Worm (Caenorhabditis elegans) whole organism, mixed stage, embryonic: Measurements from ENCODE around the gene apd-3.

Source experiments
- M03D4.4 ChIP-seq: sonication (generic microtip); optimal IDR thresholded peaks from 2 replicates; lab custom pipeline; 2017; ENCODE audit warnings: mild to moderate bottlenecking, missing genetic modification characterization, missing compliant biosample characterization
- bed-3 ChIP-seq: fragments of 200-800 bp; sonication (Bioruptor generic); optimal IDR thresholded peaks from 3 replicates; lab custom pipeline; 2018; ENCODE audit warnings: mild to moderate bottlenecking, missing genetic modification characterization, moderate library complexity, missing compliant biosample characterization
- blmp-1 ChIP-seq: fragments of 150-350 bp; optimal IDR thresholded peaks from 2 replicates; lab custom pipeline; 2014; ENCODE audit warnings: missing biosample characterization, missing genetic modification characterization
- ceh-39 ChIP-seq: fragments of 150-350 bp; optimal IDR thresholded peaks from 2 replicates; lab custom pipeline; 2014; ENCODE audit warnings: missing biosample characterization, missing genetic modification characterization
- ceh-43 ChIP-seq: fragments of 200-800 bp; sonication (Bioruptor generic); optimal IDR thresholded peaks from 2 replicates; lab custom pipeline; 2018; ENCODE audit warnings: mild to moderate bottlenecking, missing genetic modification characterization, moderate library complexity, missing compliant biosample characterization
- ceh-83 ChIP-seq: fragments of 200-800 bp; sonication (Bioruptor generic); optimal IDR thresholded peaks from 2 replicates; lab custom pipeline; 2018; ENCODE audit warnings: mild to moderate bottlenecking, missing genetic modification characterization, missing compliant biosample characterization
- ces-1 ChIP-seq: fragments of 150-350 bp; optimal IDR thresholded peaks from 2 replicates; lab custom pipeline; 2014; ENCODE audit warnings: missing biosample characterization, missing genetic modification reagents, missing genetic modification characterization
- cnd-1 ChIP-seq: fragments of 200-800 bp; sonication (Bioruptor generic); optimal IDR thresholded peaks from 2 replicates; lab custom pipeline; 2018; ENCODE audit warnings: mild to moderate bottlenecking, missing genetic modification characterization, missing compliant biosample characterization
- drap-1 ChIP-seq: fragments of 200-800 bp; sonication (Bioruptor generic); optimal IDR thresholded peaks from 3 replicates; lab custom pipeline; 2018; ENCODE audit warnings: mild to moderate bottlenecking, missing genetic modification characterization, missing compliant biosample characterization
- elt-1 ChIP-seq: sonication (generic microtip); optimal IDR thresholded peaks from 2 replicates; lab custom pipeline; 2017; ENCODE audit warnings: missing genetic modification characterization, mild to moderate bottlenecking, missing compliant biosample characterization, antibody characterized with exemption, moderate library complexity, borderline replicate concordance; ENCODE audit not compliant: insufficient read depth
- elt-3 ChIP-seq: fragments of 150-350 bp; optimal IDR thresholded peaks from 2 replicates; lab custom pipeline; 2014; ENCODE audit warnings: missing biosample characterization, missing genetic modification characterization
- flh-1 ChIP-seq: fragments of 200-800 bp; sonication (Bioruptor generic); optimal IDR thresholded peaks from 2 replicates; lab custom pipeline; 2018; ENCODE audit warnings: mild to moderate bottlenecking, missing genetic modification characterization, moderate library complexity, missing compliant biosample characterization
- ham-2 ChIP-seq: fragments of 200-800 bp; sonication (Bioruptor generic); optimal IDR thresholded peaks from 2 replicates; lab custom pipeline; 2018; ENCODE audit warnings: mild to moderate bottlenecking, missing genetic modification characterization, missing compliant biosample characterization
- hlh-1 ChIP-seq: fragments of 150-350 bp; optimal IDR thresholded peaks from 2 replicates; lab custom pipeline; 2014; ENCODE audit warnings: missing biosample characterization, missing genetic modification reagents, missing genetic modification characterization
- lin-32 ChIP-seq: fragments of 200-800 bp; sonication (Bioruptor generic); optimal IDR thresholded peaks from 2 replicates; lab custom pipeline; 2018; ENCODE audit warnings: mild to moderate bottlenecking, missing genetic modification characterization, missing compliant biosample characterization
- mab-5 ChIP-seq: fragments of 150-350 bp; optimal IDR thresholded peaks from 2 replicates; lab custom pipeline; 2014; ENCODE audit warnings: missing biosample characterization, missing genetic modification characterization
- mep-1 ChIP-seq: fragments of 150-350 bp; optimal IDR thresholded peaks from 2 replicates; lab custom pipeline; 2017; ENCODE audit warnings: missing biosample characterization, missing genetic modification reagents, missing genetic modification characterization, inconsistent platforms
- mls-2 ChIP-seq: sonication (generic microtip); optimal IDR thresholded peaks from 2 replicates; lab custom pipeline; 2016; ENCODE audit warnings: mild to moderate bottlenecking, missing genetic modification characterization, moderate library complexity, missing compliant biosample characterization
- nhr-2 ChIP-seq: fragments of 150-350 bp; optimal IDR thresholded peaks from 2 replicates; lab custom pipeline; 2014; ENCODE audit warnings: missing biosample characterization, missing genetic modification characterization
- nhr-237 ChIP-seq: fragments of 150-350 bp; optimal IDR thresholded peaks from 2 replicates; lab custom pipeline; 2014; ENCODE audit warnings: missing biosample characterization, missing genetic modification characterization
- nhr-28 ChIP-seq: fragments of 150-350 bp; optimal IDR thresholded peaks from 2 replicates; lab custom pipeline; 2014; ENCODE audit warnings: missing biosample characterization, missing genetic modification characterization
- pha-4 ChIP-seq: fragments of 150-350 bp; optimal IDR thresholded peaks from 2 replicates; lab custom pipeline; 2018; ENCODE audit warnings: missing biosample characterization, missing genetic modification reagents, missing genetic modification characterization
- sem-2 ChIP-seq: fragments of 200-800 bp; sonication (Bioruptor generic); optimal IDR thresholded peaks from 2 replicates; lab custom pipeline; 2018; ENCODE audit warnings: mild to moderate bottlenecking, missing genetic modification characterization, missing compliant biosample characterization
- snpc-4 ChIP-seq: fragments of 150-350 bp; optimal IDR thresholded peaks from 2 replicates; lab custom pipeline; 2014; ENCODE audit warnings: missing biosample characterization, missing genetic modification characterization
- tbx-8 ChIP-seq: fragments of 200-800 bp; sonication (Bioruptor generic); optimal IDR thresholded peaks from 2 replicates; lab custom pipeline; 2018; ENCODE audit warnings: mild to moderate bottlenecking, missing genetic modification characterization, moderate library complexity, missing compliant biosample characterization
- unc-120 ChIP-seq: sonication (generic microtip); optimal IDR thresholded peaks from 2 replicates; lab custom pipeline; 2017; ENCODE audit warnings: missing genetic modification characterization, missing compliant biosample characterization; ENCODE audit not compliant: poor library complexity, severe bottlenecking
- unc-39 ChIP-seq: fragments of 150-350 bp; optimal IDR thresholded peaks from 2 replicates; lab custom pipeline; 2014; ENCODE audit warnings: missing biosample characterization, missing genetic modification characterization
- unc-62 ChIP-seq: fragments of 150-350 bp; optimal IDR thresholded peaks from 2 replicates; lab custom pipeline; 2014; ENCODE audit warnings: missing biosample characterization, missing genetic modification reagents, missing genetic modification characterization
- zip-8 ChIP-seq: fragments of 150-350 bp; optimal IDR thresholded peaks from 2 replicates; lab custom pipeline; 2014; ENCODE audit warnings: missing biosample characterization, missing genetic modification characterization
- ztf-11 ChIP-seq: fragments of 150-350 bp; optimal IDR thresholded peaks from 2 replicates; lab custom pipeline; 2014; ENCODE audit warnings: missing biosample characterization, missing genetic modification characterization

apd-3 gene

ce11 chrII:3560592-3560991 lies 14.4 kb upstream of the apd-3 start, which contains the start of gene W10G11.1:
Gene W10G11.1 (minus strand): TSS chrII:3560692.
- TF ChIP-seq nhr-237 (tag; lab: Kevin White, UChicago) = no peak
- TF ChIP-seq unc-39 (tag; lab: Kevin White, UChicago) = no peak
- no peak for TF ChIP-seq ceh-83 (GFP tag; lab: Kevin White, UChicago)
- no peak for TF ChIP-seq nhr-28 (tag; lab: Kevin White, UChicago)
- no peak for TF ChIP-seq mab-5 (tag; lab: Kevin White, UChicago)
- no peak for TF ChIP-seq zip-8 (tag; lab: Kevin White, UChicago)
- TF ChIP-seq, all 35 proteins: peak for 0

ce11 chrII:3557417-3557816 lies 11.2 kb upstream of the apd-3 start, which contains the start of gene lgc-45:
Gene lgc-45 (plus strand): TSS chrII:3557472.
- TF ChIP-seq ceh-39 (no peak), elt-3 (no peak), flh-1 (GFP tag; lab: Kevin White, UChicago) (no peak), M03D4.4 (tag; lab: Kevin White, UChicago) (no peak), lin-32 (GFP tag; lab: Kevin White, UChicago) (no peak), tbx-8 (GFP tag; lab: Kevin White, UChicago) (no peak), elt-1 (tag; lab: Kevin White, UChicago) (no peak), ham-2 (no peak), hlh-1 (tag; lab: Kevin White, UChicago) (no peak), drap-1 (GFP tag; lab: Kevin White, UChicago) (no peak), unc-62 (GFP tag; lab: Kevin White, UChicago) (no peak), sem-2 (GFP tag; lab: Kevin White, UChicago) (no peak), ceh-83 (GFP tag; lab: Kevin White, UChicago) (no peak), snpc-4 (tag; lab: Kevin White, UChicago) (no peak), mab-5 (tag; lab: Kevin White, UChicago) (no peak), ceh-43 (GFP tag; lab: Kevin White, UChicago) (no peak)

ce11 chrII:3556584-3556983 lies 10.4 kb upstream of the apd-3 start:
- TF ChIP-seq bed-3 (GFP tag; lab: Kevin White, UChicago) = no peak
- no peak for TF ChIP-seq pha-4
- no peak for TF ChIP-seq tbx-8 (GFP tag; lab: Kevin White, UChicago)
- no peak for TF ChIP-seq blmp-1 (tag; lab: Kevin White, UChicago)
- TF ChIP-seq cnd-1 (tag; lab: Kevin White, UChicago) = no peak
- TF ChIP-seq ces-1 = no peak
- no peak for TF ChIP-seq unc-62 (GFP tag; lab: Kevin White, UChicago)
- no peak for TF ChIP-seq mls-2 (tag; lab: Kevin White, UChicago)
- TF ChIP-seq, all 35 proteins: peak for 0

- TF ChIP-seq nhr-28 (tag; lab: Kevin White, UChicago) = no peak
Observed at ce11 chrII:3555281-3555680, 9.1 kb upstream of the apd-3 start.

ce11 chrII:3554673-3555072 lies 8.4 kb upstream of the apd-3 start:
- TF ChIP-seq bed-3 (GFP tag; lab: Kevin White, UChicago) = no peak
- TF ChIP-seq sem-2 (GFP tag; lab: Kevin White, UChicago) = no peak
- no peak for TF ChIP-seq flh-1 (GFP tag; lab: Kevin White, UChicago)
- no peak for TF ChIP-seq mls-2 (tag; lab: Kevin White, UChicago)
- no peak for TF ChIP-seq ces-1
- TF ChIP-seq ceh-39 = no peak
- no peak for TF ChIP-seq lin-32 (GFP tag; lab: Kevin White, UChicago)
- no peak for TF ChIP-seq ceh-43 (GFP tag; lab: Kevin White, UChicago)
- TF ChIP-seq unc-120 = no peak
- TF ChIP-seq zip-8 (tag; lab: Kevin White, UChicago) = no peak
- no peak for TF ChIP-seq nhr-2 (tag; lab: Kevin White, UChicago)
- no peak for TF ChIP-seq unc-39 (tag; lab: Kevin White, UChicago)
- no peak for TF ChIP-seq drap-1 (GFP tag; lab: Kevin White, UChicago)
- TF ChIP-seq hlh-1 (tag; lab: Kevin White, UChicago) = no peak
- no peak for TF ChIP-seq ceh-83 (GFP tag; lab: Kevin White, UChicago)
- no peak for TF ChIP-seq ztf-11 (tag; lab: Kevin White, UChicago)
- no peak for TF ChIP-seq snpc-4 (tag; lab: Kevin White, UChicago)
- no peak for TF ChIP-seq pha-4
- TF ChIP-seq ham-2 = no peak
- TF ChIP-seq mep-1 (tag; lab: Kevin White, UChicago) = no peak
